Worm (Caenorhabditis elegans) whole organism, young adult: Measurements from ENCODE around the gene arrd-13.

Experiments
- B0019.2 ChIP-seq: fragments of 200-800 bp; sonication (Bioruptor generic); conservative IDR thresholded peaks from 2 replicates; pipeline ENCODE4 v1.3.6; 2022; ENCODE audit warnings: missing genetic modification reagents, missing genetic modification characterization, missing compliant biosample characterization
- B0261.1 ChIP-seq: sonication (generic microtip); optimal IDR thresholded peaks from 2 replicates; lab custom pipeline; 2016; ENCODE audit warnings: mild to moderate bottlenecking, missing genetic modification characterization, moderate library complexity, missing compliant biosample characterization
- B0336.3 ChIP-seq: fragments of 200-800 bp; sonication (Bioruptor generic); IDR thresholded peaks from 2 replicates; pipeline ENCODE4 v1.3.6; 2022; ENCODE audit warnings: missing genetic modification characterization, missing compliant biosample characterization
- F22D6.2 ChIP-seq: sonication (generic microtip); optimal IDR thresholded peaks from 2 replicates; lab custom pipeline; 2016; ENCODE audit warnings: mild to moderate bottlenecking, missing genetic modification characterization, missing compliant biosample characterization
- F23B12.7 ChIP-seq: sonication (generic microtip); optimal IDR thresholded peaks from 2 replicates; lab custom pipeline; 2017; ENCODE audit warnings: missing genetic modification characterization, mild to moderate bottlenecking, missing compliant biosample characterization, antibody characterized with exemption, moderate library complexity; ENCODE audit not compliant: insufficient read depth
- F33H1.4 ChIP-seq: fragments of 200-800 bp; sonication (Bioruptor generic); IDR thresholded peaks from 2 replicates; pipeline ENCODE4 v1.3.6; 2022; ENCODE audit warnings: missing genetic modification reagents, missing genetic modification characterization, missing compliant biosample characterization
- F39B2.1 ChIP-seq: fragments of 200-800 bp; sonication (Bioruptor generic); IDR thresholded peaks from 2 replicates; pipeline ENCODE4 v1.3.6; 2022; ENCODE audit warnings: missing genetic modification reagents, missing genetic modification characterization, missing compliant biosample characterization
- Y53F4B.3 ChIP-seq: fragments of 200-800 bp; sonication (Bioruptor generic); IDR thresholded peaks from 2 replicates; pipeline ENCODE4 v1.3.6; 2022; ENCODE audit warnings: missing genetic modification reagents, missing genetic modification characterization, missing compliant biosample characterization
- Y56A3A.18 ChIP-seq: fragments of 200-800 bp; sonication (Bioruptor generic); IDR thresholded peaks from 2 replicates; pipeline ENCODE4 v1.3.6; 2022; ENCODE audit warnings: missing genetic modification reagents, missing genetic modification characterization, missing compliant biosample characterization
- Y67H2A.10 ChIP-seq: fragments of 200-800 bp; sonication (Bioruptor generic); conservative IDR thresholded peaks from 2 replicates; pipeline ENCODE4 v1.3.6; 2022; ENCODE audit warnings: missing genetic modification reagents, missing genetic modification characterization, missing compliant biosample characterization
- Y95B8A.8 ChIP-seq: fragments of 200-800 bp; sonication (Bioruptor generic); IDR thresholded peaks from 2 replicates; pipeline ENCODE4 v1.3.6; 2022; ENCODE audit warnings: missing genetic modification reagents, missing genetic modification characterization, missing compliant biosample characterization
- akir-1 ChIP-seq: fragments of 200-800 bp; sonication (Bioruptor generic); optimal IDR thresholded peaks from 2 replicates; lab custom pipeline; 2018; ENCODE audit warnings: mild to moderate bottlenecking, missing genetic modification characterization, moderate library complexity, missing compliant biosample characterization
- aptf-2 ChIP-seq: fragments of 200-800 bp; sonication (Bioruptor generic); conservative IDR thresholded peaks from 2 replicates; pipeline ENCODE4 v1.3.6; 2022; ENCODE audit warnings: missing genetic modification reagents, missing genetic modification characterization, missing compliant biosample characterization
- atf-7 ChIP-seq: sonication (generic microtip); optimal IDR thresholded peaks from 2 replicates; lab custom pipeline; 2017; ENCODE audit warnings: mild to moderate bottlenecking, missing genetic modification characterization, missing compliant biosample characterization
- athp-1 ChIP-seq: sonication (generic microtip); optimal IDR thresholded peaks from 2 replicates; lab custom pipeline; 2017; ENCODE audit warnings: mild to moderate bottlenecking, missing genetic modification characterization, missing compliant biosample characterization
- attf-6 ChIP-seq: fragments of 200-800 bp; sonication (Bioruptor generic); IDR thresholded peaks from 2 replicates; pipeline ENCODE4 v1.3.6; 2022; ENCODE audit warnings: missing genetic modification reagents, missing genetic modification characterization, missing compliant biosample characterization
- bed-1 ChIP-seq: fragments of 200-800 bp; sonication (Bioruptor generic); IDR thresholded peaks from 2 replicates; pipeline ENCODE4 v1.3.6; 2022; ENCODE audit warnings: missing genetic modification reagents, missing genetic modification characterization, missing compliant biosample characterization
- ccch-3 ChIP-seq: fragments of 200-800 bp; sonication (Bioruptor generic); optimal IDR thresholded peaks from 2 replicates; lab custom pipeline; 2018; ENCODE audit warnings: mild to moderate bottlenecking, missing genetic modification characterization, missing compliant biosample characterization
- cebp-1 ChIP-seq, 2 experiments: fragments of 200-800 bp in 1 of 2; sonication (Bioruptor generic) in 1 of 2; sonication (generic microtip) in 1 of 2; IDR thresholded peaks in 1 of 2; optimal IDR thresholded peaks in 1 of 2; 2 replicates each; pipeline versions ENCODE4 v1.3.6 to Lab custom; 2017 to 2022; ENCODE audit warnings: missing compliant biosample characterization in 2 of 2, missing genetic modification characterization in 2 of 2, mild to moderate bottlenecking in 1 of 2, missing genetic modification reagents in 1 of 2, moderate library complexity in 1 of 2
- ceh-100 ChIP-seq: fragments of 200-800 bp; sonication (Bioruptor generic); IDR thresholded peaks from 2 replicates; pipeline ENCODE4 v1.3.6; 2022; ENCODE audit warnings: missing genetic modification reagents, missing genetic modification characterization, missing compliant biosample characterization
- ceh-79 ChIP-seq: sonication (generic microtip); optimal IDR thresholded peaks from 2 replicates; lab custom pipeline; 2017; ENCODE audit warnings: mild to moderate bottlenecking, missing genetic modification characterization, missing compliant biosample characterization
- dox-1 ChIP-seq: fragments of 200-800 bp; sonication (Bioruptor generic); IDR thresholded peaks from 2 replicates; pipeline ENCODE4 v1.3.6; 2022; ENCODE audit warnings: missing genetic modification reagents, missing genetic modification characterization, missing compliant biosample characterization
- efl-1 ChIP-seq: fragments of 150-350 bp; optimal IDR thresholded peaks from 2 replicates; lab custom pipeline; 2014; ENCODE audit warnings: missing biosample characterization, missing genetic modification reagents, missing genetic modification characterization
- egl-44 ChIP-seq: fragments of 200-800 bp; sonication (Bioruptor generic); IDR thresholded peaks from 2 replicates; pipeline ENCODE4 v1.3.6; 2022; ENCODE audit warnings: missing genetic modification reagents, missing genetic modification characterization, missing compliant biosample characterization
- him-1 ChIP-seq: sonication (generic microtip); optimal IDR thresholded peaks from 2 replicates; lab custom pipeline; 2016; ENCODE audit warnings: missing genotype, missing genetic modification reagents, missing genetic modification characterization, missing compliant biosample characterization
- hmg-1.2 ChIP-seq: fragments of 200-800 bp; sonication (Bioruptor generic); IDR thresholded peaks from 2 replicates; pipeline ENCODE4 v1.3.6; 2022; ENCODE audit warnings: missing genetic modification reagents, missing genetic modification characterization, missing compliant biosample characterization
- hsf-1 ChIP-seq: fragments of 200-800 bp; sonication (Bioruptor generic); IDR thresholded peaks from 2 replicates; pipeline ENCODE4 v1.3.6; 2022; ENCODE audit warnings: missing genetic modification reagents, missing genetic modification characterization, missing compliant biosample characterization
- lin-35 ChIP-seq, 3 experiments: fragments of 150-350 bp in 2 of 3; sonication (generic microtip) in 1 of 3; optimal IDR thresholded peaks; 2 replicates each; lab custom pipeline; 2014 to 2018; ENCODE audit warnings: missing biosample characterization in 3 of 3, missing genetic modification characterization in 3 of 3, missing genetic modification reagents in 3 of 3
- lin-40 ChIP-seq: sonication (generic microtip); optimal IDR thresholded peaks from 2 replicates; lab custom pipeline; 2016; ENCODE audit warnings: missing genetic modification characterization, mild to moderate bottlenecking, missing compliant biosample characterization, missing genotype, missing genetic modification reagents
- lin-54 ChIP-seq: fragments of 200-800 bp; sonication (Bioruptor generic); optimal IDR thresholded peaks from 2 replicates; lab custom pipeline; 2018; ENCODE audit warnings: mild to moderate bottlenecking, missing genetic modification characterization, missing compliant biosample characterization
- lsl-1 ChIP-seq: fragments of 200-800 bp; sonication (Bioruptor generic); optimal IDR thresholded peaks from 2 replicates; lab custom pipeline; 2018; ENCODE audit warnings: mild to moderate bottlenecking, missing genetic modification characterization, moderate library complexity, missing compliant biosample characterization
- madf-10 ChIP-seq: sonication (generic microtip); optimal IDR thresholded peaks from 2 replicates; lab custom pipeline; 2016; ENCODE audit warnings: mild to moderate bottlenecking, missing genetic modification characterization, missing compliant biosample characterization
- madf-6 ChIP-seq: fragments of 200-800 bp; sonication (Bioruptor generic); IDR thresholded peaks from 2 replicates; pipeline ENCODE4 v1.3.6; 2022; ENCODE audit warnings: missing genetic modification reagents, missing genetic modification characterization, missing compliant biosample characterization
- madf-8 ChIP-seq: fragments of 200-800 bp; sonication (Bioruptor generic); conservative IDR thresholded peaks from 2 replicates; pipeline ENCODE4 v1.3.6; 2022; ENCODE audit warnings: missing genetic modification reagents, missing genetic modification characterization, missing compliant biosample characterization
- mes-4 ChIP-seq: sonication (generic microtip); optimal IDR thresholded peaks from 2 replicates; lab custom pipeline; 2016; ENCODE audit warnings: missing genotype, missing genetic modification characterization, missing compliant biosample characterization
- nfya-1 ChIP-seq: sonication (generic microtip); optimal IDR thresholded peaks from 2 replicates; lab custom pipeline; 2017; ENCODE audit warnings: antibody characterized with exemption, missing compliant biosample characterization, missing genetic modification characterization, borderline replicate concordance; ENCODE audit not compliant: insufficient read depth
- nfyb-1 ChIP-seq: fragments of 200-800 bp; sonication (Bioruptor generic); IDR thresholded peaks from 2 replicates; pipeline ENCODE4 v1.3.6; 2022; ENCODE audit warnings: missing genetic modification reagents, missing genetic modification characterization, missing compliant biosample characterization
- pbrm-1 ChIP-seq: fragments of 200-800 bp; sonication (Bioruptor generic); IDR thresholded peaks from 2 replicates; pipeline ENCODE4 v1.3.6; 2022; ENCODE audit warnings: missing genetic modification reagents, missing genetic modification characterization, missing compliant biosample characterization
- sea-2 ChIP-seq: fragments of 200-800 bp; sonication (Bioruptor generic); IDR thresholded peaks from 2 replicates; pipeline ENCODE4 v1.3.6; 2022; ENCODE audit warnings: missing genetic modification characterization, missing compliant biosample characterization
- snpc-1.1 ChIP-seq: sonication (generic microtip); optimal IDR thresholded peaks from 2 replicates; lab custom pipeline; 2017; ENCODE audit warnings: missing genetic modification characterization, mild to moderate bottlenecking, missing compliant biosample characterization, antibody characterized with exemption, moderate library complexity, missing genotype, missing genetic modification reagents; ENCODE audit not compliant: insufficient read depth
- snpc-1.3 ChIP-seq: sonication (generic microtip); optimal IDR thresholded peaks from 2 replicates; lab custom pipeline; 2017; ENCODE audit warnings: missing genetic modification characterization, mild to moderate bottlenecking, missing compliant biosample characterization, antibody characterized with exemption, moderate library complexity, missing genotype, missing genetic modification reagents; ENCODE audit not compliant: insufficient read depth
- snpc-3.4 ChIP-seq: sonication (generic microtip); optimal IDR thresholded peaks from 2 replicates; lab custom pipeline; 2017; ENCODE audit warnings: missing genetic modification characterization, mild to moderate bottlenecking, missing compliant biosample characterization, antibody characterized with exemption, moderate library complexity, missing genotype, missing genetic modification reagents
- somi-1 ChIP-seq: fragments of 200-800 bp; sonication (Bioruptor generic); optimal IDR thresholded peaks from 2 replicates; lab custom pipeline; 2018; ENCODE audit warnings: mild to moderate bottlenecking, missing genetic modification characterization, missing compliant biosample characterization
- zfh-2 ChIP-seq: fragments of 200-800 bp; sonication (Bioruptor generic); conservative IDR thresholded peaks from 2 replicates; pipeline ENCODE4 v1.3.6; 2022; ENCODE audit warnings: missing genetic modification reagents, missing genetic modification characterization, missing compliant biosample characterization
- ztf-18 ChIP-seq: sonication (generic microtip); optimal IDR thresholded peaks from 2 replicates; lab custom pipeline; 2016; ENCODE audit warnings: missing genotype, mild to moderate bottlenecking, missing genetic modification characterization, missing compliant biosample characterization
- ztf-28 ChIP-seq: fragments of 200-800 bp; sonication (Bioruptor generic); IDR thresholded peaks from 2 replicates; pipeline ENCODE4 v1.3.6; 2022; ENCODE audit warnings: missing genetic modification reagents, missing genetic modification characterization, missing compliant biosample characterization

The arrd-13 gene

ce11 chrII:13722763-13723162, 35.4 kb upstream of the arrd-13 start, which contains the start of gene Y54G9A.5 (continued):
- no peak for TF ChIP-seq F39B2.1
- no peak for TF ChIP-seq Y56A3A.18 (GFP tag; lab: Robert Waterston, UW)
- TF ChIP-seq madf-10 (tag; lab: Kevin White, UChicago) = no peak
- TF ChIP-seq him-1 (tag; lab: Kevin White, UChicago) = no peak
- peak; percentile 75 for TF ChIP-seq lsl-1 (GFP tag; lab: Kevin White, UChicago)
- TF ChIP-seq lin-35 (GFP tag; optimal IDR thresholded peaks at IDR 0.05; lab: Kevin White, UChicago) = no peak
- no peak for TF ChIP-seq B0261.1 (tag; lab: Kevin White, UChicago)
- TF ChIP-seq madf-8 (GFP tag; lab: Robert Waterston, UW) = peak; percentile 63
- peak; percentile 43 for TF ChIP-seq F23B12.7
- no peak for TF ChIP-seq bed-1 (GFP tag; lab: Robert Waterston, UW)
- peak; percentile 77 for TF ChIP-seq lin-54
- no peak for TF ChIP-seq nfyb-1
- TF ChIP-seq lin-40 = no peak
- no peak for TF ChIP-seq ccch-3 (GFP tag; lab: Kevin White, UChicago)
- TF ChIP-seq ceh-79 (tag; lab: Kevin White, UChicago) = no peak
- TF ChIP-seq sea-2 (GFP tag; lab: Robert Waterston, UW) = no peak
- no peak for TF ChIP-seq snpc-1.1
- TF ChIP-seq B0019.2 (GFP tag; lab: Robert Waterston, UW) = 0 out of 2 replicates have a peak, but pooled peaks have one; percentile 34
- no peak for TF ChIP-seq akir-1 (GFP tag; lab: Kevin White, UChicago)
- no peak for TF ChIP-seq nfya-1 (tag; lab: Kevin White, UChicago)
- TF ChIP-seq snpc-3.4 (tag; lab: Kevin White, UChicago) = no peak
- no peak for TF ChIP-seq F22D6.2 (tag; lab: Kevin White, UChicago)
- no peak for TF ChIP-seq zfh-2 (GFP tag; lab: Robert Waterston, UW)
- no peak for TF ChIP-seq somi-1 (GFP tag; lab: Kevin White, UChicago)
- no peak for TF ChIP-seq athp-1 (tag; lab: Kevin White, UChicago)
- no peak for TF ChIP-seq snpc-1.3
- TF ChIP-seq aptf-2 (GFP tag; lab: Robert Waterston, UW) = peak; percentile 71; the same call in 1 of the 2 replicates
- TF ChIP-seq, all 124 proteins: peak for 28

- peak; percentile 53; the same call in 1 of the 2 replicates for TF ChIP-seq B0336.3 (GFP tag; lab: Robert Waterston, UW)
- TF ChIP-seq efl-1 = peak; percentile 4
- no peak for TF ChIP-seq pbrm-1 (GFP tag; lab: Robert Waterston, UW)
- no peak for TF ChIP-seq zfh-2 (GFP tag; lab: Robert Waterston, UW)
- TF ChIP-seq mes-4 = no peak
- TF ChIP-seq Y53F4B.3 (GFP tag; lab: Robert Waterston, UW) = no peak
- TF ChIP-seq dox-1 (GFP tag; lab: Robert Waterston, UW) = 0 out of 2 replicates have a peak, but pooled peaks have one; percentile 8
- TF ChIP-seq atf-7 (tag; lab: Kevin White, UChicago) = no peak
- TF ChIP-seq hsf-1 = 0 out of 2 replicates have a peak, but pooled peaks have one; percentile 18
- TF ChIP-seq ztf-18 (tag; lab: Kevin White, UChicago) = no peak
- TF ChIP-seq madf-6 = peak; percentile 38; the same call in 1 of the 2 replicates
- TF ChIP-seq cebp-1 (GFP tag; IDR thresholded peaks at IDR 0.05; lab: Robert Waterston, UW) = no peak
- peak; percentile 24 for TF ChIP-seq cebp-1 (tag; optimal IDR thresholded peaks at IDR 0.05; lab: Kevin White, UChicago)
- 0 out of 2 replicates have a peak, but pooled peaks have one; percentile 15 for TF ChIP-seq attf-6
- 0 out of 2 replicates have a peak, but pooled peaks have one; percentile 9 for TF ChIP-seq F33H1.4
- TF ChIP-seq ztf-28 (GFP tag; lab: Robert Waterston, UW) = 0 out of 2 replicates have a peak, but pooled peaks have one; percentile 60
- peak; percentile 22 for TF ChIP-seq F23B12.7
- peak; percentile 71; the same call in 1 of the 2 replicates for TF ChIP-seq Y95B8A.8 (GFP tag; lab: Robert Waterston, UW)
- TF ChIP-seq ceh-100 (GFP tag; lab: Robert Waterston, UW) = peak; percentile 29; the same call in 1 of the 2 replicates
- no peak for TF ChIP-seq nfyb-1
- no peak for TF ChIP-seq Y67H2A.10 (GFP tag; lab: Robert Waterston, UW)
- TF ChIP-seq egl-44 (GFP tag; lab: Robert Waterston, UW) = 0 out of 2 replicates have a peak, but pooled peaks have one; percentile 54
- peak; percentile 14; the same call in 1 of the 2 replicates for TF ChIP-seq hmg-1.2 (GFP tag; lab: Robert Waterston, UW)
Measured at ce11 chrII:13723754-13724153, 34.5 kb upstream of the arrd-13 start.
